Worm (Caenorhabditis elegans) whole organism, L1 larva: ENCODE measurements around the gene nspd-3.

ENCODE experiments used
- C04F5.9 ChIP-seq: sonication (generic microtip); optimal IDR thresholded peaks from 2 replicates; lab custom pipeline; 2016; ENCODE audit warnings: missing genetic modification characterization, missing compliant biosample characterization
- C16A3.4 ChIP-seq: fragments of 150-350 bp; optimal IDR thresholded peaks from 2 replicates; lab custom pipeline; 2014; ENCODE audit warnings: missing biosample characterization, missing genetic modification characterization
- C34B4.2 ChIP-seq: sonication (generic microtip); optimal IDR thresholded peaks from 2 replicates; lab custom pipeline; 2017; ENCODE audit warnings: mild to moderate bottlenecking, missing genetic modification characterization, missing compliant biosample characterization
- aly-2 ChIP-seq: fragments of 150-350 bp; optimal IDR thresholded peaks from 2 replicates; lab custom pipeline; 2014; ENCODE audit warnings: missing biosample characterization, missing genetic modification characterization
- ceh-88 ChIP-seq: fragments of 200-800 bp; sonication (Bioruptor generic); IDR thresholded peaks from 2 replicates; pipeline ENCODE4 v1.3.6; 2022; ENCODE audit warnings: missing genetic modification characterization, missing compliant biosample characterization
- ces-1 ChIP-seq: fragments of 150-350 bp; optimal IDR thresholded peaks from 2 replicates; lab custom pipeline; 2014; ENCODE audit warnings: missing biosample characterization, missing genetic modification reagents, missing genetic modification characterization
- dpl-1 ChIP-seq, 3 experiments: fragments of 150-350 bp in 2 of 3; sonication (generic microtip) in 1 of 3; optimal IDR thresholded peaks; 2 replicates each; lab custom pipeline; 2014 to 2017; ENCODE audit warnings: missing biosample characterization in 3 of 3, missing genetic modification characterization in 3 of 3, missing genetic modification reagents in 3 of 3
- dsc-1 ChIP-seq: sonication (generic microtip); optimal IDR thresholded peaks from 2 replicates; lab custom pipeline; 2016; ENCODE audit warnings: mild to moderate bottlenecking, missing genetic modification characterization, missing compliant biosample characterization
- efl-1 ChIP-seq, 4 experiments: fragments of 150-350 bp; optimal IDR thresholded peaks in 3 of 4; peaks in 1 of 4; 1 replicate in 1 of 4; 2 replicates in 3 of 4; lab custom pipeline; 2014; ENCODE audit warnings: missing biosample characterization in 2 of 4, missing genetic modification characterization in 2 of 4, missing genetic modification reagents in 2 of 4
- elt-2 ChIP-seq: sonication (generic microtip); optimal IDR thresholded peaks from 2 replicates; lab custom pipeline; 2016; ENCODE audit warnings: missing genetic modification characterization, mild to moderate bottlenecking, inconsistent platforms, missing compliant biosample characterization, missing genetic modification reagents
- elt-3 ChIP-seq, 6 experiments: fragments of 150-350 bp in 1 of 6; sonication (generic microtip); optimal IDR thresholded peaks; 2 replicates each; lab custom pipeline; 2017 to 2018; ENCODE audit warnings: missing biosample characterization in 6 of 6, missing genetic modification characterization in 6 of 6, inconsistent platforms in 1 of 6
- fkh-4 ChIP-seq: sonication (generic microtip); optimal IDR thresholded peaks from 2 replicates; lab custom pipeline; 2016; ENCODE audit warnings: missing compliant biosample characterization, missing genetic modification characterization, borderline replicate concordance
- fkh-8 ChIP-seq: sonication (generic microtip); optimal IDR thresholded peaks from 2 replicates; lab custom pipeline; 2016; ENCODE audit warnings: mild to moderate bottlenecking, missing genetic modification characterization, missing compliant biosample characterization
- hlh-4 ChIP-seq: sonication (generic microtip); optimal IDR thresholded peaks from 2 replicates; lab custom pipeline; 2016; ENCODE audit warnings: mild to moderate bottlenecking, missing genetic modification characterization, missing compliant biosample characterization
- lin-14 ChIP-seq: fragments of 200-800 bp; sonication (Bioruptor generic); optimal IDR thresholded peaks from 2 replicates; lab custom pipeline; 2018; ENCODE audit warnings: mild to moderate bottlenecking, missing genetic modification characterization, moderate library complexity, missing compliant biosample characterization
- lin-15B ChIP-seq: fragments of 150-350 bp; sonication (generic microtip); optimal IDR thresholded peaks from 3 replicates; lab custom pipeline; 2014; ENCODE audit warnings: missing biosample characterization, missing genetic modification characterization
- lsy-2 ChIP-seq, 2 experiments: fragments of 150-350 bp; optimal IDR thresholded peaks; 2 replicates each; lab custom pipeline; 2014; ENCODE audit warnings: missing biosample characterization in 2 of 2, missing genetic modification characterization in 2 of 2
- mef-2 ChIP-seq: fragments of 150-350 bp; optimal IDR thresholded peaks from 2 replicates; lab custom pipeline; 2014; ENCODE audit warnings: missing biosample characterization, missing genetic modification characterization
- nhr-11 ChIP-seq: fragments of 150-350 bp; optimal IDR thresholded peaks from 2 replicates; lab custom pipeline; 2014; ENCODE audit warnings: missing biosample characterization, missing genetic modification characterization
- nhr-12 ChIP-seq: sonication (generic microtip); optimal IDR thresholded peaks from 2 replicates; lab custom pipeline; 2017; ENCODE audit warnings: missing biosample characterization, missing genetic modification characterization
- nhr-19 ChIP-seq: fragments of 200-800 bp; sonication (Bioruptor generic); conservative IDR thresholded peaks from 2 replicates; pipeline ENCODE4 v1.3.6; 2022; ENCODE audit warnings: missing genetic modification characterization, missing compliant biosample characterization
- nhr-20 ChIP-seq: sonication (generic microtip); optimal IDR thresholded peaks from 2 replicates; lab custom pipeline; 2016; ENCODE audit warnings: mild to moderate bottlenecking, missing genetic modification characterization, missing compliant biosample characterization
- nhr-237 ChIP-seq: fragments of 150-350 bp; optimal IDR thresholded peaks from 2 replicates; lab custom pipeline; 2014; ENCODE audit warnings: missing biosample characterization, missing genetic modification characterization
- nhr-28 ChIP-seq: fragments of 150-350 bp; optimal IDR thresholded peaks from 2 replicates; lab custom pipeline; 2014; ENCODE audit warnings: missing biosample characterization, missing genetic modification characterization
- nhr-47 ChIP-seq: sonication (generic microtip); optimal IDR thresholded peaks from 2 replicates; lab custom pipeline; 2016; ENCODE audit warnings: mild to moderate bottlenecking, missing genetic modification characterization, moderate library complexity, missing compliant biosample characterization
- nhr-71 ChIP-seq: sonication (generic microtip); optimal IDR thresholded peaks from 2 replicates; lab custom pipeline; 2016; ENCODE audit warnings: mild to moderate bottlenecking, missing genetic modification characterization, moderate library complexity, missing compliant biosample characterization
- nhr-76 ChIP-seq: sonication (generic microtip); optimal IDR thresholded peaks from 2 replicates; lab custom pipeline; 2017; ENCODE audit warnings: missing biosample characterization, missing genetic modification characterization
- nhr-77 ChIP-seq: fragments of 150-350 bp; optimal IDR thresholded peaks from 2 replicates; lab custom pipeline; 2014; ENCODE audit warnings: missing biosample characterization, missing genetic modification characterization
- nhr-84 ChIP-seq: sonication (generic microtip); optimal IDR thresholded peaks from 2 replicates; lab custom pipeline; 2017; ENCODE audit warnings: missing biosample characterization, missing genetic modification characterization
- pag-3 ChIP-seq: sonication (generic microtip); optimal IDR thresholded peaks from 2 replicates; lab custom pipeline; 2017; ENCODE audit warnings: missing genetic modification characterization, mild to moderate bottlenecking, missing compliant biosample characterization, antibody characterized with exemption, borderline replicate concordance; ENCODE audit not compliant: insufficient read depth
- pqm-1 ChIP-seq: sonication (generic microtip); optimal IDR thresholded peaks from 3 replicates; lab custom pipeline; 2017; ENCODE audit warnings: missing biosample characterization, missing genetic modification characterization
- rnt-1 ChIP-seq: sonication (generic microtip); optimal IDR thresholded peaks from 2 replicates; lab custom pipeline; 2016; ENCODE audit warnings: mild to moderate bottlenecking, missing genetic modification characterization, moderate library complexity, missing compliant biosample characterization
- snu-23 ChIP-seq: sonication (generic microtip); optimal IDR thresholded peaks from 2 replicates; lab custom pipeline; 2016; ENCODE audit warnings: missing genetic modification characterization, missing compliant biosample characterization
- sptf-1 ChIP-seq: fragments of 150-350 bp; optimal IDR thresholded peaks from 2 replicates; lab custom pipeline; 2014; ENCODE audit warnings: missing biosample characterization, missing genetic modification characterization
- sup-37 ChIP-seq: fragments of 200-800 bp; sonication (Bioruptor generic); optimal IDR thresholded peaks from 2 replicates; lab custom pipeline; 2018; ENCODE audit warnings: mild to moderate bottlenecking, missing genetic modification characterization, missing compliant biosample characterization
- swsn-7 ChIP-seq: sonication (generic microtip); optimal IDR thresholded peaks from 2 replicates; lab custom pipeline; 2016; ENCODE audit warnings: missing genetic modification characterization, missing compliant biosample characterization
- tbx-2 ChIP-seq: sonication (generic microtip); optimal IDR thresholded peaks from 2 replicates; lab custom pipeline; 2016; ENCODE audit warnings: missing genetic modification characterization, missing compliant biosample characterization
- unc-98 ChIP-seq: fragments of 200-800 bp; sonication (Bioruptor generic); IDR thresholded peaks from 2 replicates; pipeline ENCODE4 v1.3.6; 2022; ENCODE audit warnings: missing genetic modification characterization, missing compliant biosample characterization
- vab-15 ChIP-seq: sonication (generic microtip); optimal IDR thresholded peaks from 2 replicates; lab custom pipeline; 2017; ENCODE audit warnings: missing genotype, mild to moderate bottlenecking, missing genetic modification characterization, missing compliant biosample characterization
- ztf-4 ChIP-seq: fragments of 150-350 bp; optimal IDR thresholded peaks from 2 replicates; lab custom pipeline; 2014; ENCODE audit warnings: missing biosample characterization, missing genetic modification characterization

The nspd-3 gene

DNA sequence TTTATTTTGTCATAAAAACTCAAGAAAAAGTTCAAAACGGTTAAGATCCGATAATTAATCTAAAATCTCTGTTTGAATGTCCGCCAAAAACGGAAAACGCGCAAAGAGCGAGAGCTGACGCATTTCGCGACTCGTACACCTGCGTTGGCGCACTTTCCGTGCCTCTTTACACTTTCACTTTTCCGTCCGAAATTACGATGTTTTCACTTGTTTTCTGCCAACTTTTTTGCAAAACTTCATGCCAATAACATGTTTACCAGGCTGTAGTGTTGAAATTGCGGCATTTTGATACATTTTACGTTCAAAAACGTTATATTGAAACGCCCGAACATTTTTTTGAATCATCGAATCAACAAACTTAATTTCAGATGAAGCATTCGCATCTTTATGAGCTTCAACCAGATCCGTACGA, 20.9 kb upstream of the nspd-3 start, which contains the start of gene W03F8.4 (continued):
- TF ChIP-seq nhr-47 (peak; percentile 98), sup-37 (GFP tag; lab: Kevin White, UChicago) (peak; percentile 92), nhr-28 (tag; lab: Kevin White, UChicago) (no peak), lin-15B (tag; lab: Kevin White, UChicago) (peak; percentile 89), nhr-12 (tag; lab: Kevin White, UChicago) (no peak), elt-3 (tag; optimal IDR thresholded peaks at IDR 0.05; lab: Kevin White, UChicago) (peak in 4 of 6 experiments; percentile 32 to 95 (median 88)), fkh-8 (tag; lab: Kevin White, UChicago) (peak; percentile 83)

DNA sequence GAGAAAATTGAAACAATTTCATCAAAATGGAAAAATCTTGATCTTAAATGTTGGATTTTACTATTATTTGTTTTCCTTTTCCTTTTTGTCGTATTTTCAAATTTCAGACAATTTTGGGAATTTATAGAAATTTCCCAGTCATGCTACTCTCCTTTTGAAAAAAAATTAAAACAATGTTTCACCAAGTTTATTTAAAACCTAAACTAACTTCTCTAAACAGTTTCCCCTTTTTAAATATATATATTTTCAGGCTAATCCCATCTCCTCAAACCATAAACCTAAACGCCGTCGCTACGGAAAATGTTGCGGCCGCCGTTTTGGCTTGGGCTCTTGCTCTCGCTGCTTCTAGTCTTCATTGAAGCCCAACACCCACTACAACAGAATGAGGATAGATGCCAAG, 10.2 kb upstream of the nspd-3 start, which contains the start of gene lam-1:
lam-1 (plus strand) TSS at position 301 of the 400 bp plus-strand sequence.
- TF ChIP-seq pqm-1 (tag; lab: Kevin White, UChicago) (no peak), ces-1 (GFP tag; lab: Kevin White, UChicago) (no peak), nhr-84 (no peak), ztf-4 (tag; lab: Kevin White, UChicago) (no peak), ceh-88 (no peak), sptf-1 (tag; lab: Kevin White, UChicago) (no peak), nhr-71 (tag; lab: Kevin White, UChicago) (no peak), fkh-4 (tag; lab: Kevin White, UChicago) (no peak), dpl-1 (GFP tag; optimal IDR thresholded peaks at IDR 0.05; lab: Kevin White, UChicago) (no peak), nhr-237 (no peak), vab-15 (tag; lab: Kevin White, UChicago) (no peak), hlh-4 (tag; lab: Kevin White, UChicago) (no peak), nhr-12 (tag; lab: Kevin White, UChicago) (no peak), aly-2 (tag; lab: Kevin White, UChicago) (no peak), elt-2 (tag; lab: Kevin White, UChicago) (no peak)
- TF ChIP-seq, all 84 proteins: peak for 0

DNA sequence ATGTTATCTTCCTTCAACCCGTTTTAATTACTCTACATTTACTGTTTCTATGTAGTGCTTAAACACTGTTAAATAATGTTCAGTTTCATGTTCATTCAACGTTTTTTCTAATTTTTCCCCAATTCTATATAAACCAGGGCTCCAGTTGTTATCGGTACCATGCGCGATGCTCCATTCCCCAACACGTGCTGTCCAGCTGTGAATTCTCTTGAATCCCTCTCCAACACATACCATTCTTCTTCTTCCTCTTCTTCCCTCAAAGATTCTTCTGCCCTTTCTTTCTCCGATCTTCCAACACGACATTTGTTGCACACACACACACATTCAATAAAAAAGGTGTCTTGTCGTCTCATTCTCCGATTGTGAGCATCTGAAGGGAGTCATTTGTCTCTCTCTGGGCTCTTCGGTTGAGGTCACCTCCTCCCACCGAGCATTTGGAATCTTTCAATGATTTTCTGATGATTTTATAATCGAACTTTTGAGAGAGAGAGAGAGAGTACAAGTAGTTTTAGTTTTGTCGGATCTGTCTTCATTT, 9.2 kb upstream of the nspd-3 start:
- no peak for TF ChIP-seq nhr-77
- TF ChIP-seq C16A3.4 (tag; lab: Kevin White, UChicago), result no peak
- peak; percentile 30 for TF ChIP-seq rnt-1 (tag; lab: Kevin White, UChicago)
- peak; percentile 63 for TF ChIP-seq dsc-1 (tag; lab: Kevin White, UChicago)
- TF ChIP-seq efl-1 (optimal IDR thresholded peaks at IDR 0.05; lab: Kevin White, UChicago), result no peak
- peak in 1 of 2 experiments; percentile 79 for TF ChIP-seq efl-1 (GFP tag; optimal IDR thresholded peaks at IDR 0.05 in 1 of 2; lab: Kevin White, UChicago)
- no peak for TF ChIP-seq hlh-4 (tag; lab: Kevin White, UChicago)
- peak; percentile 22 for TF ChIP-seq snu-23
- TF ChIP-seq tbx-2 (tag; lab: Kevin White, UChicago), result no peak

DNA sequence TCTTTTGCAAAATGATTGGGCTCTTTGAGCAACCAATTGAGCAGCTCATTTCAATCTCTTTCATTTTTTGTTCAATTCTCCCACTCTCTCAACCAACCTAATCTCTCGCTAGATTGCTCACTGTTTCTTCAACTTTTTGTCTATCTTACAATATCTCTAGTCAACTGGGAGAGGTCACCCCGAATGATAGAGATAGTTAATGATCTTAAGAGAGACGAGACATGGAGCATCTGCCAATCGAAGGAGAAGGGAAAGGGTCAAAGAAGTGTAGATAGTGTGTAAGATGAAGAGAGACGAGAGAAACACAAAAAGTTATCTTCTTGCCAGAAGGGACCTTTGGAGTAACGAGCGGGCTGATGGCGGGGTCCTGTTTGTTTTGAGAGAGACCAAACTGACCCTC, 6.5 kb upstream of the nspd-3 start:
- TF ChIP-seq efl-1 (optimal IDR thresholded peaks at IDR 0.05; lab: Kevin White, UChicago) (peak; percentile 17 to 40), efl-1 (GFP tag; optimal IDR thresholded peaks at IDR 0.05 in 1 of 2; lab: Kevin White, UChicago) (peak; percentile 16 to 59), C34B4.2 (tag; lab: Kevin White, UChicago) (no peak), tbx-2 (tag; lab: Kevin White, UChicago) (peak; percentile 7), nhr-20 (peak; percentile 7), rnt-1 (tag; lab: Kevin White, UChicago) (peak; percentile 55), dpl-1 (GFP tag; optimal IDR thresholded peaks at IDR 0.05; lab: Kevin White, UChicago) (peak in 1 of 3 experiments; percentile 1), lsy-2 (tag; optimal IDR thresholded peaks at IDR 0.05; lab: Kevin White, UChicago) (peak; percentile 44 to 50), fkh-4 (tag; lab: Kevin White, UChicago) (peak; percentile 37), mef-2 (tag; lab: Kevin White, UChicago) (no peak), nhr-19 (GFP tag; lab: Robert Waterston, UW) (peak; percentile 25), nhr-11 (tag; lab: Kevin White, UChicago) (no peak), unc-98 (GFP tag; lab: Robert Waterston, UW) (0 out of 2 replicates have a peak, but pooled peaks have one; percentile 44), nhr-76 (peak; percentile 42), swsn-7 (tag; lab: Kevin White, UChicago) (peak; percentile 12), pag-3 (tag; lab: Kevin White, UChicago) (peak; percentile 43), nhr-71 (tag; lab: Kevin White, UChicago) (peak; percentile 70), dsc-1 (tag; lab: Kevin White, UChicago) (peak; percentile 80), C04F5.9 (no peak), snu-23 (peak; percentile 43), lin-14 (GFP tag; lab: Kevin White, UChicago) (peak; percentile 60)
